Worm (Caenorhabditis elegans) whole organism, mixed stage, embryonic: Measurements from ENCODE around the gene npr-1.

Source experiments
- M03D4.4 ChIP-seq: sonication (generic microtip); optimal IDR thresholded peaks from 2 replicates; lab custom pipeline; 2017; ENCODE audit warnings: mild to moderate bottlenecking, missing genetic modification characterization, missing compliant biosample characterization
- bed-3 ChIP-seq: fragments of 200-800 bp; sonication (Bioruptor generic); optimal IDR thresholded peaks from 3 replicates; lab custom pipeline; 2018; ENCODE audit warnings: mild to moderate bottlenecking, missing genetic modification characterization, moderate library complexity, missing compliant biosample characterization
- blmp-1 ChIP-seq: fragments of 150-350 bp; optimal IDR thresholded peaks from 2 replicates; lab custom pipeline; 2014; ENCODE audit warnings: missing biosample characterization, missing genetic modification characterization
- ceh-39 ChIP-seq: fragments of 150-350 bp; optimal IDR thresholded peaks from 2 replicates; lab custom pipeline; 2014; ENCODE audit warnings: missing biosample characterization, missing genetic modification characterization
- ceh-83 ChIP-seq: fragments of 200-800 bp; sonication (Bioruptor generic); optimal IDR thresholded peaks from 2 replicates; lab custom pipeline; 2018; ENCODE audit warnings: mild to moderate bottlenecking, missing genetic modification characterization, missing compliant biosample characterization
- cnd-1 ChIP-seq: fragments of 200-800 bp; sonication (Bioruptor generic); optimal IDR thresholded peaks from 2 replicates; lab custom pipeline; 2018; ENCODE audit warnings: mild to moderate bottlenecking, missing genetic modification characterization, missing compliant biosample characterization
- drap-1 ChIP-seq: fragments of 200-800 bp; sonication (Bioruptor generic); optimal IDR thresholded peaks from 3 replicates; lab custom pipeline; 2018; ENCODE audit warnings: mild to moderate bottlenecking, missing genetic modification characterization, missing compliant biosample characterization
- elt-1 ChIP-seq: sonication (generic microtip); optimal IDR thresholded peaks from 2 replicates; lab custom pipeline; 2017; ENCODE audit warnings: missing genetic modification characterization, mild to moderate bottlenecking, missing compliant biosample characterization, antibody characterized with exemption, moderate library complexity, borderline replicate concordance; ENCODE audit not compliant: insufficient read depth
- elt-3 ChIP-seq: fragments of 150-350 bp; optimal IDR thresholded peaks from 2 replicates; lab custom pipeline; 2014; ENCODE audit warnings: missing biosample characterization, missing genetic modification characterization
- ham-2 ChIP-seq: fragments of 200-800 bp; sonication (Bioruptor generic); optimal IDR thresholded peaks from 2 replicates; lab custom pipeline; 2018; ENCODE audit warnings: mild to moderate bottlenecking, missing genetic modification characterization, missing compliant biosample characterization
- hlh-1 ChIP-seq: fragments of 150-350 bp; optimal IDR thresholded peaks from 2 replicates; lab custom pipeline; 2014; ENCODE audit warnings: missing biosample characterization, missing genetic modification reagents, missing genetic modification characterization
- lin-13 ChIP-seq: fragments of 150-350 bp; optimal IDR thresholded peaks from 2 replicates; lab custom pipeline; 2014; ENCODE audit warnings: missing biosample characterization, missing genetic modification characterization
- lin-32 ChIP-seq: fragments of 200-800 bp; sonication (Bioruptor generic); optimal IDR thresholded peaks from 2 replicates; lab custom pipeline; 2018; ENCODE audit warnings: mild to moderate bottlenecking, missing genetic modification characterization, missing compliant biosample characterization
- lsy-2 ChIP-seq: fragments of 150-350 bp; optimal IDR thresholded peaks from 2 replicates; lab custom pipeline; 2014; ENCODE audit warnings: missing biosample characterization, missing genetic modification characterization
- mab-5 ChIP-seq: fragments of 150-350 bp; optimal IDR thresholded peaks from 2 replicates; lab custom pipeline; 2014; ENCODE audit warnings: missing biosample characterization, missing genetic modification characterization
- mep-1 ChIP-seq: fragments of 150-350 bp; optimal IDR thresholded peaks from 2 replicates; lab custom pipeline; 2017; ENCODE audit warnings: missing biosample characterization, missing genetic modification reagents, missing genetic modification characterization, inconsistent platforms
- mls-2 ChIP-seq: sonication (generic microtip); optimal IDR thresholded peaks from 2 replicates; lab custom pipeline; 2016; ENCODE audit warnings: mild to moderate bottlenecking, missing genetic modification characterization, moderate library complexity, missing compliant biosample characterization
- nhr-2 ChIP-seq: fragments of 150-350 bp; optimal IDR thresholded peaks from 2 replicates; lab custom pipeline; 2014; ENCODE audit warnings: missing biosample characterization, missing genetic modification characterization
- nhr-237 ChIP-seq: fragments of 150-350 bp; optimal IDR thresholded peaks from 2 replicates; lab custom pipeline; 2014; ENCODE audit warnings: missing biosample characterization, missing genetic modification characterization
- nhr-76 ChIP-seq: sonication (generic microtip); optimal IDR thresholded peaks from 2 replicates; lab custom pipeline; 2017; ENCODE audit warnings: missing biosample characterization, missing genetic modification characterization
- pha-4 ChIP-seq: fragments of 150-350 bp; optimal IDR thresholded peaks from 2 replicates; lab custom pipeline; 2018; ENCODE audit warnings: missing biosample characterization, missing genetic modification reagents, missing genetic modification characterization
- sem-2 ChIP-seq: fragments of 200-800 bp; sonication (Bioruptor generic); optimal IDR thresholded peaks from 2 replicates; lab custom pipeline; 2018; ENCODE audit warnings: mild to moderate bottlenecking, missing genetic modification characterization, missing compliant biosample characterization
- snpc-4 ChIP-seq: fragments of 150-350 bp; optimal IDR thresholded peaks from 2 replicates; lab custom pipeline; 2014; ENCODE audit warnings: missing biosample characterization, missing genetic modification characterization
- tbx-8 ChIP-seq: fragments of 200-800 bp; sonication (Bioruptor generic); optimal IDR thresholded peaks from 2 replicates; lab custom pipeline; 2018; ENCODE audit warnings: mild to moderate bottlenecking, missing genetic modification characterization, moderate library complexity, missing compliant biosample characterization
- unc-120 ChIP-seq: sonication (generic microtip); optimal IDR thresholded peaks from 2 replicates; lab custom pipeline; 2017; ENCODE audit warnings: missing genetic modification characterization, missing compliant biosample characterization; ENCODE audit not compliant: poor library complexity, severe bottlenecking
- unc-39 ChIP-seq: fragments of 150-350 bp; optimal IDR thresholded peaks from 2 replicates; lab custom pipeline; 2014; ENCODE audit warnings: missing biosample characterization, missing genetic modification characterization
- unc-62 ChIP-seq: fragments of 150-350 bp; optimal IDR thresholded peaks from 2 replicates; lab custom pipeline; 2014; ENCODE audit warnings: missing biosample characterization, missing genetic modification reagents, missing genetic modification characterization
- zip-8 ChIP-seq: fragments of 150-350 bp; optimal IDR thresholded peaks from 2 replicates; lab custom pipeline; 2014; ENCODE audit warnings: missing biosample characterization, missing genetic modification characterization
- ztf-11 ChIP-seq: fragments of 150-350 bp; optimal IDR thresholded peaks from 2 replicates; lab custom pipeline; 2014; ENCODE audit warnings: missing biosample characterization, missing genetic modification characterization

Gene npr-1

ce11 chrX:4809189-4809588, 39.4 kb upstream of the npr-1 start:
- no peak for TF ChIP-seq M03D4.4 (tag; lab: Kevin White, UChicago)
- TF ChIP-seq lin-32 (GFP tag; lab: Kevin White, UChicago), result no peak
- TF ChIP-seq blmp-1 (tag; lab: Kevin White, UChicago), result peak; percentile 97
- peak; percentile 89 for TF ChIP-seq ham-2 (GFP tag; lab: Kevin White, UChicago)
- TF ChIP-seq elt-3 (tag; lab: Kevin White, UChicago), result peak; percentile 74
- peak; percentile 24 for TF ChIP-seq unc-62 (GFP tag; lab: Kevin White, UChicago)
- peak; percentile 44 for TF ChIP-seq elt-1

ce11 chrX:4808737-4809136, 39.0 kb upstream of the npr-1 start:
- TF ChIP-seq sem-2 (GFP tag; lab: Kevin White, UChicago) (no peak), mab-5 (tag; lab: Kevin White, UChicago) (no peak), cnd-1 (tag; lab: Kevin White, UChicago) (no peak), hlh-1 (tag; lab: Kevin White, UChicago) (no peak), drap-1 (GFP tag; lab: Kevin White, UChicago) (no peak), lin-13 (tag; lab: Kevin White, UChicago) (no peak), lsy-2 (no peak), unc-62 (GFP tag; lab: Kevin White, UChicago) (no peak), ztf-11 (no peak)

ce11 chrX:4803942-4804341, 34.2 kb upstream of the npr-1 start:
- TF ChIP-seq ztf-11 (no peak), unc-62 (GFP tag; lab: Kevin White, UChicago) (peak; percentile 40), hlh-1 (tag; lab: Kevin White, UChicago) (peak; percentile 68)

- peak; percentile 49 for TF ChIP-seq nhr-2 (tag; lab: Kevin White, UChicago)
- TF ChIP-seq unc-62 (GFP tag; lab: Kevin White, UChicago), result peak; percentile 88
- TF ChIP-seq pha-4 (tag; lab: Kevin White, UChicago), result no peak
- TF ChIP-seq hlh-1 (tag; lab: Kevin White, UChicago), result peak; percentile 83
Observed at ce11 chrX:4802255-4802654, 32.5 kb upstream of the npr-1 start.

- no peak for TF ChIP-seq ham-2 (GFP tag; lab: Kevin White, UChicago)
- no peak for TF ChIP-seq ceh-83 (GFP tag; lab: Kevin White, UChicago)
- TF ChIP-seq unc-39 (tag; lab: Kevin White, UChicago), result no peak
- TF ChIP-seq ceh-39 (tag; lab: Kevin White, UChicago), result no peak
- no peak for TF ChIP-seq unc-120 (tag; lab: Kevin White, UChicago)
- no peak for TF ChIP-seq nhr-76
- no peak for TF ChIP-seq unc-62 (GFP tag; lab: Kevin White, UChicago)
- no peak for TF ChIP-seq pha-4 (tag; lab: Kevin White, UChicago)
- no peak for TF ChIP-seq drap-1 (GFP tag; lab: Kevin White, UChicago)
Observed at ce11 chrX:4800892-4801291, 31.1 kb upstream of the npr-1 start.

- TF ChIP-seq drap-1 (GFP tag; lab: Kevin White, UChicago) (no peak), elt-1 (no peak), pha-4 (tag; lab: Kevin White, UChicago) (peak; percentile 8)
Observed at ce11 chrX:4800078-4800621, 30.4 kb upstream of the npr-1 start, which contains the start of gene mig-13. Gene mig-13, minus strand, starts transcription at chrX:4800128.

ce11 chrX:4795329-4795728, 25.5 kb upstream of the npr-1 start:
- TF ChIP-seq cnd-1 (tag; lab: Kevin White, UChicago), result no peak
- no peak for TF ChIP-seq tbx-8 (GFP tag; lab: Kevin White, UChicago)
- no peak for TF ChIP-seq pha-4 (tag; lab: Kevin White, UChicago)
- no peak for TF ChIP-seq M03D4.4 (tag; lab: Kevin White, UChicago)
- TF ChIP-seq mls-2 (tag; lab: Kevin White, UChicago), result no peak
- no peak for TF ChIP-seq mep-1
- TF ChIP-seq sem-2 (GFP tag; lab: Kevin White, UChicago), result no peak
- TF ChIP-seq snpc-4, result no peak
- no peak for TF ChIP-seq nhr-237 (tag; lab: Kevin White, UChicago)
- no peak for TF ChIP-seq zip-8 (tag; lab: Kevin White, UChicago)
- no peak for TF ChIP-seq nhr-76
- TF ChIP-seq unc-120 (tag; lab: Kevin White, UChicago), result no peak
- no peak for TF ChIP-seq bed-3
- TF ChIP-seq unc-62 (GFP tag; lab: Kevin White, UChicago), result no peak
- TF ChIP-seq, all 35 proteins: peak for 0
